Fruit fly (Drosophila melanogaster): ENCODE results near the gene RanGAP.
A peak's percentile ranks its signal among the peaks of the same experiment; 100 is the strongest.

The RanGAP gene

dm6 chr2L:19489997-19490461 is 48.3 kb downstream of the RanGAP start, which contains the start of the genes CG10194 and CG18094:
Gene CG10194 (minus strand): TSS chr2L:19490104.
Gene CG18094 (plus strand): TSS chr2L:19490262.
- TF ChIP-seq Myc (optimal IDR thresholded peaks at IDR 0.05) = no peak
- no peak for TF ChIP-seq lola (GFP tag; optimal IDR thresholded peaks at IDR 0.05)
- TF ChIP-seq rgr (GFP tag; optimal IDR thresholded peaks at IDR 0.05) = peak; percentile 83
- peak; percentile 58 for TF ChIP-seq psq (GFP tag; optimal IDR thresholded peaks at IDR 0.05)
- peak; percentile 77 for TF ChIP-seq h (GFP tag; optimal IDR thresholded peaks at IDR 0.05)
- TF ChIP-seq HLH106 (tag; optimal IDR thresholded peaks at IDR 0.05) = peak; percentile 51
- TF ChIP-seq Hr83 (GFP tag; optimal IDR thresholded peaks at IDR 0.05; ENCODE audit: poor library complexity, severe bottlenecking) = peak; percentile 3
- peak; percentile 74 for TF ChIP-seq OdsH (GFP tag; optimal IDR thresholded peaks at IDR 0.05)
- peak; percentile 43 for TF ChIP-seq ey (GFP tag; optimal IDR thresholded peaks at IDR 0.05)
- no peak for TF ChIP-seq fru (GFP tag; optimal IDR thresholded peaks at IDR 0.05)
- TF ChIP-seq Rel (GFP tag; optimal IDR thresholded peaks at IDR 0.05) = no peak
- no peak for TF ChIP-seq Rel (tag; optimal IDR thresholded peaks at IDR 0.05)
- TF ChIP-seq Sp1 (GFP tag; optimal IDR thresholded peaks at IDR 0.05) = peak; percentile 51
- TF ChIP-seq tai (GFP tag; optimal IDR thresholded peaks at IDR 0.05) = no peak
- TF ChIP-seq br (GFP tag; optimal IDR thresholded peaks at IDR 0.05) = no peak
- TF ChIP-seq foxo (GFP tag; optimal IDR thresholded peaks at IDR 0.05) = peak in 1 of 2 experiments; percentile 73

- TF ChIP-seq fru (GFP tag; optimal IDR thresholded peaks at IDR 0.05) = no peak
- TF ChIP-seq Hnf4 (GFP tag; optimal IDR thresholded peaks at IDR 0.05) = no peak
- TF ChIP-seq Mio (GFP tag; optimal IDR thresholded peaks at IDR 0.05) = no peak
- no peak for TF ChIP-seq Jra (GFP tag; optimal IDR thresholded peaks at IDR 0.05)
- TF ChIP-seq OdsH (GFP tag; optimal IDR thresholded peaks at IDR 0.05) = peak; percentile 35
- TF ChIP-seq N (GFP tag; optimal IDR thresholded peaks at IDR 0.05) = no peak
- TF ChIP-seq CrebA (GFP tag; optimal IDR thresholded peaks at IDR 0.05; ENCODE audit: borderline replicate concordance) = no peak
- TF ChIP-seq CG32264 (GFP tag; optimal IDR thresholded peaks at IDR 0.05) = no peak
- no peak for TF ChIP-seq br (GFP tag; optimal IDR thresholded peaks at IDR 0.05)
- peak; percentile 36 for TF ChIP-seq rgr (GFP tag; optimal IDR thresholded peaks at IDR 0.05)
- TF ChIP-seq h (GFP tag; optimal IDR thresholded peaks at IDR 0.05) = no peak
- TF ChIP-seq sv (GFP tag; optimal IDR thresholded peaks at IDR 0.05) = peak; percentile 21
- TF ChIP-seq CG9705 (GFP tag; optimal IDR thresholded peaks at IDR 0.05) = peak; percentile 60
- TF ChIP-seq Sp1 (GFP tag; optimal IDR thresholded peaks at IDR 0.05) = peak; percentile 60
- peak; percentile 11 for TF ChIP-seq ey (GFP tag; optimal IDR thresholded peaks at IDR 0.05)
- TF ChIP-seq psq (GFP tag; optimal IDR thresholded peaks at IDR 0.05) = peak; percentile 52
- no peak for TF ChIP-seq Rel (GFP tag; optimal IDR thresholded peaks at IDR 0.05)
- peak; percentile 46 for TF ChIP-seq Rel (tag; optimal IDR thresholded peaks at IDR 0.05)
- no peak for TF ChIP-seq Dif (GFP tag; optimal IDR thresholded peaks at IDR 0.05; ENCODE audit: partially characterized antibody)
- TF ChIP-seq HLH106 (tag; optimal IDR thresholded peaks at IDR 0.05) = peak; percentile 83
- TF ChIP-seq Myc (optimal IDR thresholded peaks at IDR 0.05) = peak; percentile 89
Measured at dm6 chr2L:19492934-19493686, 51.4 kb downstream of the RanGAP start, which contains the start of the genes swm and Ctu2. Gene swm (plus strand): TSS chr2L:19493251. Gene Ctu2 (minus strand): TSS chr2L:19493253.
